Fruit fly (Drosophila melanogaster): Measurements from ENCODE around the gene CG15043.

- peak; percentile 29 to 64 for TF ChIP-seq ss (GFP tag; optimal IDR thresholded peaks at IDR 0.05)
- TF ChIP-seq Hr39 (GFP tag; optimal IDR thresholded peaks at IDR 0.05): peak; percentile 9
- no peak for TF ChIP-seq Gug (GFP tag; IDR thresholded peaks at IDR 0.05)
- peak; percentile 64 for TF ChIP-seq CG32006 (GFP tag; optimal IDR thresholded peaks at IDR 0.05)
These were observed 46.3 kb upstream of the CG15043 start for dm6 chrX:18540268-18540667.
